Worm (Caenorhabditis elegans) whole organism, mixed stage, embryonic: ENCODE data around the gene spr-2.

Experiments
- ceh-39 ChIP-seq: fragments of 150-350 bp; optimal IDR thresholded peaks from 2 replicates; lab custom pipeline; 2014; ENCODE audit warnings: missing biosample characterization, missing genetic modification characterization
- ceh-83 ChIP-seq: fragments of 200-800 bp; sonication (Bioruptor generic); optimal IDR thresholded peaks from 2 replicates; lab custom pipeline; 2018; ENCODE audit warnings: mild to moderate bottlenecking, missing genetic modification characterization, missing compliant biosample characterization
- elt-1 ChIP-seq: sonication (generic microtip); optimal IDR thresholded peaks from 2 replicates; lab custom pipeline; 2017; ENCODE audit warnings: missing genetic modification characterization, mild to moderate bottlenecking, missing compliant biosample characterization, antibody characterized with exemption, moderate library complexity, borderline replicate concordance; ENCODE audit not compliant: insufficient read depth
- elt-3 ChIP-seq: fragments of 150-350 bp; optimal IDR thresholded peaks from 2 replicates; lab custom pipeline; 2014; ENCODE audit warnings: missing biosample characterization, missing genetic modification characterization
- mep-1 ChIP-seq: fragments of 150-350 bp; optimal IDR thresholded peaks from 2 replicates; lab custom pipeline; 2017; ENCODE audit warnings: missing biosample characterization, missing genetic modification reagents, missing genetic modification characterization, inconsistent platforms
- mls-2 ChIP-seq: sonication (generic microtip); optimal IDR thresholded peaks from 2 replicates; lab custom pipeline; 2016; ENCODE audit warnings: mild to moderate bottlenecking, missing genetic modification characterization, moderate library complexity, missing compliant biosample characterization
- nhr-12 ChIP-seq: fragments of 150-350 bp; optimal IDR thresholded peaks from 2 replicates; lab custom pipeline; 2014; ENCODE audit warnings: missing biosample characterization, missing genetic modification characterization
- nhr-28 ChIP-seq: fragments of 150-350 bp; optimal IDR thresholded peaks from 2 replicates; lab custom pipeline; 2014; ENCODE audit warnings: missing biosample characterization, missing genetic modification characterization
- nhr-76 ChIP-seq: sonication (generic microtip); optimal IDR thresholded peaks from 2 replicates; lab custom pipeline; 2017; ENCODE audit warnings: missing biosample characterization, missing genetic modification characterization
- snpc-4 ChIP-seq: fragments of 150-350 bp; optimal IDR thresholded peaks from 2 replicates; lab custom pipeline; 2014; ENCODE audit warnings: missing biosample characterization, missing genetic modification characterization
- tbx-8 ChIP-seq: fragments of 200-800 bp; sonication (Bioruptor generic); optimal IDR thresholded peaks from 2 replicates; lab custom pipeline; 2018; ENCODE audit warnings: mild to moderate bottlenecking, missing genetic modification characterization, moderate library complexity, missing compliant biosample characterization
- unc-39 ChIP-seq: fragments of 150-350 bp; optimal IDR thresholded peaks from 2 replicates; lab custom pipeline; 2014; ENCODE audit warnings: missing biosample characterization, missing genetic modification characterization
- unc-62 ChIP-seq: fragments of 150-350 bp; optimal IDR thresholded peaks from 2 replicates; lab custom pipeline; 2014; ENCODE audit warnings: missing biosample characterization, missing genetic modification reagents, missing genetic modification characterization
- ztf-11 ChIP-seq: fragments of 150-350 bp; optimal IDR thresholded peaks from 2 replicates; lab custom pipeline; 2014; ENCODE audit warnings: missing biosample characterization, missing genetic modification characterization

- TF ChIP-seq ceh-39: no peak
- no peak for TF ChIP-seq ceh-83 (GFP tag; lab: Kevin White, UChicago)
- TF ChIP-seq nhr-28 (tag; lab: Kevin White, UChicago): no peak
- no peak for TF ChIP-seq mep-1 (tag; lab: Kevin White, UChicago)
- no peak for TF ChIP-seq ztf-11 (tag; lab: Kevin White, UChicago)
- TF ChIP-seq nhr-12: no peak
- no peak for TF ChIP-seq elt-1 (tag; lab: Kevin White, UChicago)
- TF ChIP-seq tbx-8 (GFP tag; lab: Kevin White, UChicago): no peak
- no peak for TF ChIP-seq unc-62
- no peak for TF ChIP-seq unc-39 (tag; lab: Kevin White, UChicago)
- TF ChIP-seq nhr-76: no peak
- TF ChIP-seq elt-3 (tag; lab: Kevin White, UChicago): no peak
- TF ChIP-seq mls-2: no peak
- TF ChIP-seq snpc-4 (tag; lab: Kevin White, UChicago): no peak
Observed at ce11 chrIV:8855963-8856362, 35.3 kb upstream of the spr-2 start, which contains the start of gene T11B7.5.
